Worm (Caenorhabditis elegans) whole organism, L4 larva: Measurements from ENCODE around the gene clec-251.

Experiments
- R02D3.7 ChIP-seq: fragments of 150-350 bp; sonication (generic microtip); optimal IDR thresholded peaks from 3 replicates; lab custom pipeline; 2014; ENCODE audit warnings: missing biosample characterization, missing genetic modification characterization
- ama-1 ChIP-seq: fragments of 150-350 bp; optimal IDR thresholded peaks from 2 replicates; lab custom pipeline; 2014; ENCODE audit warnings: inconsistent platforms, mixed read lengths
- ceh-20 ChIP-seq: fragments of 200-800 bp; sonication (Bioruptor generic); IDR thresholded peaks from 2 replicates; pipeline ENCODE4 v1.3.6; 2022; ENCODE audit warnings: missing genetic modification reagents, missing genetic modification characterization, missing compliant biosample characterization
- daf-16 ChIP-seq, 3 experiments: sonication (generic microtip); optimal IDR thresholded peaks; 2 replicates each; lab custom pipeline; 2016 to 2017; ENCODE audit warnings: missing genetic modification characterization in 3 of 3, missing genetic modification reagents in 3 of 3, mild to moderate bottlenecking in 2 of 3, missing compliant biosample characterization in 2 of 3, missing biosample characterization in 1 of 3, moderate library complexity in 1 of 3
- egl-27 ChIP-seq: sonication (generic microtip); optimal IDR thresholded peaks from 3 replicates; lab custom pipeline; 2017; ENCODE audit warnings: missing biosample characterization, missing genetic modification reagents, missing genetic modification characterization
- fkh-10 ChIP-seq: fragments of 150-350 bp; optimal IDR thresholded peaks from 2 replicates; lab custom pipeline; 2014; ENCODE audit warnings: missing biosample characterization, missing genetic modification reagents, missing genetic modification characterization
- gei-8 ChIP-seq: fragments of 200-800 bp; sonication (Bioruptor generic); optimal IDR thresholded peaks from 2 replicates; lab custom pipeline; 2018; ENCODE audit warnings: mild to moderate bottlenecking, missing genetic modification characterization, missing compliant biosample characterization
- nhr-11 ChIP-seq: fragments of 150-350 bp; optimal IDR thresholded peaks from 2 replicates; lab custom pipeline; 2014; ENCODE audit warnings: missing biosample characterization, missing genetic modification characterization
- nhr-28 ChIP-seq: fragments of 150-350 bp; optimal IDR thresholded peaks from 2 replicates; lab custom pipeline; 2014; ENCODE audit warnings: missing biosample characterization, missing genetic modification characterization
- snpc-4 ChIP-seq: fragments of 150-350 bp; optimal IDR thresholded peaks from 2 replicates; lab custom pipeline; 2014; ENCODE audit warnings: missing biosample characterization, missing genetic modification characterization
- ztf-11 ChIP-seq: fragments of 150-350 bp; optimal IDR thresholded peaks from 2 replicates; lab custom pipeline; 2014; ENCODE audit warnings: missing biosample characterization, missing genetic modification characterization

DNA sequence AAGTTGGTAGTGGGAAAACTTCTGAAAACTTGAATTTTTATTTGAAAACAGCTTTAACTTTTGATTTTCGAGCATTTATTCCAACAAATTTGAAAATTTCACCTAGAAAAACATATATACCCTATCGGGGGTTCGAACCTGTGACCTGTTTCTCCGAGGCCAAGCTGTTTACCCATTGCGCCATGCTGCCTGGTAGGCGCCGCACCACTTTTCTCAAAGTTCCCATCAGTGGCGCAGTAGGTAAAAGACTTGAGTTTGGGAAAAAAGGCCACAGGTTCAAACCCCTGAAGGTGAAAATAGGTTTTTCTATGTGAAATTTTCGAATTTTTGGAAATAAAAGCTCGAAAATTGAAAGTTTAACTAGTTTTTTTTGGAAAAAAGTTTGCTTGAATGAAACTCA, 33.8 kb upstream of the clec-251 start:
- no peak for TF ChIP-seq fkh-10 (GFP tag; lab: Kevin White, UChicago)
- no peak for TF ChIP-seq nhr-28
- no peak for TF ChIP-seq ama-1 (lab: Kevin White, UChicago)
- TF ChIP-seq ceh-20 (GFP tag; lab: Robert Waterston, UW) = no peak
- no peak for TF ChIP-seq ztf-11 (tag; lab: Kevin White, UChicago)
- no peak for TF ChIP-seq snpc-4 (tag; lab: Kevin White, UChicago)
- no peak for TF ChIP-seq egl-27 (tag; lab: Kevin White, UChicago)
- no peak for TF ChIP-seq R02D3.7
- no peak for TF ChIP-seq gei-8 (GFP tag; lab: Kevin White, UChicago)
- no peak for TF ChIP-seq daf-16 (GFP tag; optimal IDR thresholded peaks at IDR 0.05; lab: Kevin White, UChicago)
- no peak for TF ChIP-seq daf-16 (tag; optimal IDR thresholded peaks at IDR 0.05; lab: Kevin White, UChicago)
- TF ChIP-seq nhr-11 (tag; lab: Kevin White, UChicago) = no peak
